Fruit fly (Drosophila melanogaster) whole organism, embryonic: ENCODE measurements around the gene Rnb.

ENCODE experiments used
- Atf3 ChIP-seq: fragments of 200-800 bp; sonication (Bioruptor generic); optimal IDR thresholded peaks from 3 replicates; lab custom pipeline; 2016; ENCODE audit warnings: missing biosample characterization, missing genetic modification characterization
- Blimp-1 ChIP-seq: fragments of 200-800 bp; sonication (Bioruptor generic); optimal IDR thresholded peaks from 3 replicates; lab custom pipeline; 2018; ENCODE audit warnings: missing biosample characterization, missing genetic modification characterization, mild to moderate bottlenecking, moderate library complexity, missing genetic modification reagents
- BtbVII ChIP-seq: fragments of 200-800 bp; sonication (Bioruptor generic); optimal IDR thresholded peaks from 3 replicates; lab custom pipeline; 2017; ENCODE audit warnings: missing biosample characterization, mild to moderate bottlenecking, missing genetic modification characterization
- C15 ChIP-seq: fragments of 200-800 bp; sonication (Bioruptor generic); IDR thresholded peaks from 3 replicates; pipeline ENCODE4 v1.3.6; 2022; ENCODE audit warnings: missing biosample characterization, missing genetic modification characterization
- CG1024 ChIP-seq: fragments of 200-800 bp; sonication (Bioruptor generic); IDR thresholded peaks from 2 replicates; pipeline ENCODE4 v1.3.6; 2022; ENCODE audit warnings: missing biosample characterization, missing genetic modification characterization
- CG1529 ChIP-seq: fragments of 200-800 bp; sonication (Bioruptor generic); optimal IDR thresholded peaks from 3 replicates; lab custom pipeline; 2018; ENCODE audit warnings: missing biosample characterization, missing genetic modification characterization
- CG15514 ChIP-seq: fragments of 200-800 bp; sonication (Bioruptor generic); optimal IDR thresholded peaks from 3 replicates; lab custom pipeline; 2017; ENCODE audit warnings: missing biosample characterization, missing genetic modification characterization, mild to moderate bottlenecking, moderate library complexity, missing genetic modification reagents
- CG15696 ChIP-seq: fragments of 200-800 bp; sonication (Bioruptor generic); optimal IDR thresholded peaks from 2 replicates; lab custom pipeline; 2019; ENCODE audit warnings: missing biosample characterization, mild to moderate bottlenecking, missing genetic modification characterization, moderate library complexity
- CG17829 ChIP-seq: fragments of 200-800 bp; optimal IDR thresholded peaks from 2 replicates; lab custom pipeline; 2019; ENCODE audit warnings: missing biosample characterization, mild to moderate bottlenecking, missing genetic modification characterization, moderate library complexity
- CG17912 ChIP-seq: fragments of 200-800 bp; sonication (Bioruptor generic); optimal IDR thresholded peaks from 2 replicates; lab custom pipeline; 2018; ENCODE audit warnings: missing biosample characterization, mild to moderate bottlenecking, missing genetic modification characterization
- CG1792 ChIP-seq: fragments of 200-800 bp; sonication (Bioruptor generic); optimal IDR thresholded peaks from 2 replicates; lab custom pipeline; 2016; ENCODE audit warnings: missing biosample characterization, missing genetic modification characterization
- CG30403 ChIP-seq: fragments of 200-800 bp; sonication (Bioruptor generic); optimal IDR thresholded peaks from 3 replicates; lab custom pipeline; 2016; ENCODE audit warnings: missing biosample characterization, missing genetic modification characterization
- CG3163 ChIP-seq: fragments of 200-800 bp; sonication (Bioruptor generic); optimal IDR thresholded peaks from 3 replicates; lab custom pipeline; 2016; ENCODE audit warnings: missing biosample characterization, missing genetic modification characterization
- CG4282 ChIP-seq: fragments of 200-800 bp; sonication (Bioruptor generic); optimal IDR thresholded peaks from 2 replicates; lab custom pipeline; 2016; ENCODE audit warnings: missing biosample characterization, missing genetic modification characterization
- CG6765 ChIP-seq: fragments of 200-800 bp; sonication (Bioruptor generic); optimal IDR thresholded peaks from 3 replicates; lab custom pipeline; 2017; ENCODE audit warnings: missing biosample characterization, mild to moderate bottlenecking, missing genetic modification characterization
- CG7987 ChIP-seq: fragments of 200-800 bp; sonication (Bioruptor generic); optimal IDR thresholded peaks from 2 replicates; lab custom pipeline; 2018; ENCODE audit warnings: missing biosample characterization, mild to moderate bottlenecking, missing genetic modification characterization, moderate library complexity
- CG9437 ChIP-seq: fragments of 200-800 bp; sonication (Bioruptor generic); optimal IDR thresholded peaks from 2 replicates; lab custom pipeline; 2018; ENCODE audit warnings: missing biosample characterization, mild to moderate bottlenecking, missing genetic modification characterization
- CG9817 ChIP-seq: fragments of 200-800 bp; sonication (Bioruptor generic); optimal IDR thresholded peaks from 2 replicates; lab custom pipeline; 2018; ENCODE audit warnings: missing biosample characterization, mild to moderate bottlenecking, missing genetic modification characterization, moderate library complexity
- D ChIP-seq, 2 experiments: fragments of 200-800 bp in 1 of 2; fragments of >200 bp in 1 of 2; sonication (Bioruptor generic) in 1 of 2; optimal IDR thresholded peaks; 2 replicates in 1 of 2; 3 replicates in 1 of 2; lab custom pipeline; 2017; ENCODE audit warnings: mild to moderate bottlenecking in 1 of 2, missing biosample characterization in 1 of 2, missing genetic modification characterization in 1 of 2, missing genetic modification reagents in 1 of 2
- Dref ChIP-seq: fragments of 200-800 bp; sonication (Bioruptor generic); IDR thresholded peaks from 2 replicates; pipeline ENCODE4 v1.3.6; 2022; ENCODE audit warnings: missing biosample characterization, missing genetic modification characterization
- Hmx ChIP-seq: fragments of 200-800 bp; sonication (Bioruptor generic); optimal IDR thresholded peaks from 2 replicates; lab custom pipeline; 2016; ENCODE audit warnings: missing biosample characterization, missing genetic modification characterization
- Mrtf ChIP-seq: fragments of 200-800 bp; sonication (Bioruptor generic); IDR thresholded peaks from 3 replicates; pipeline ENCODE4 v1.3.6; 2022; ENCODE audit warnings: missing biosample characterization, missing genetic modification characterization
- Nf-YA ChIP-seq: fragments of 200-800 bp; sonication (Bioruptor generic); IDR thresholded peaks from 2 replicates; pipeline ENCODE4 v1.3.6; 2022; ENCODE audit warnings: missing biosample characterization, missing genetic modification characterization
- Nf-YC ChIP-seq: fragments of 200-800 bp; optimal IDR thresholded peaks from 3 replicates; lab custom pipeline; 2019; ENCODE audit warnings: missing biosample characterization, mild to moderate bottlenecking, missing genetic modification characterization, moderate library complexity
- Xbp1 ChIP-seq: fragments of 200-800 bp; sonication (Bioruptor generic); optimal IDR thresholded peaks from 3 replicates; lab custom pipeline; 2016; ENCODE audit warnings: missing biosample characterization, mild to moderate bottlenecking, missing genetic modification characterization
- aop ChIP-seq: fragments of 200-800 bp; sonication (Bioruptor generic); IDR thresholded peaks from 2 replicates; pipeline ENCODE4 v1.3.6; 2022; ENCODE audit warnings: missing biosample characterization, missing genetic modification characterization
- az2 ChIP-seq: fragments of 200-800 bp; sonication (Bioruptor generic); optimal IDR thresholded peaks from 3 replicates; lab custom pipeline; 2016; ENCODE audit warnings: missing biosample characterization, missing genetic modification characterization
- br ChIP-seq: fragments of >200 bp; optimal IDR thresholded peaks from 2 replicates; lab custom pipeline; 2017
- cg ChIP-seq: fragments of 200-800 bp; sonication (Bioruptor generic); optimal IDR thresholded peaks from 3 replicates; lab custom pipeline; 2019; ENCODE audit warnings: missing biosample characterization, mild to moderate bottlenecking, missing genetic modification characterization, moderate library complexity
- chn ChIP-seq: fragments of 200-800 bp; sonication (Bioruptor generic); optimal IDR thresholded peaks from 2 replicates; lab custom pipeline; 2016; ENCODE audit warnings: missing biosample characterization, missing genetic modification characterization
- croc ChIP-seq: fragments of 200-800 bp; sonication (Bioruptor generic); conservative IDR thresholded peaks from 3 replicates; pipeline ENCODE4 v1.3.6; 2022; ENCODE audit warnings: missing biosample characterization, missing genetic modification characterization
- cwo ChIP-seq: fragments of 200-800 bp; sonication (Bioruptor generic); optimal IDR thresholded peaks from 3 replicates; lab custom pipeline; 2017; ENCODE audit warnings: missing biosample characterization, missing genetic modification characterization, mild to moderate bottlenecking, moderate library complexity, missing genetic modification reagents
- fru ChIP-seq: fragments of >200 bp; optimal IDR thresholded peaks from 2 replicates; lab custom pipeline; 2017
- gcm ChIP-seq: fragments of 200-800 bp; sonication (Bioruptor generic); optimal IDR thresholded peaks from 2 replicates; lab custom pipeline; 2019; ENCODE audit warnings: missing biosample characterization, mild to moderate bottlenecking, missing genetic modification characterization, moderate library complexity
- hbn ChIP-seq: fragments of 200-800 bp; sonication (Bioruptor generic); IDR thresholded peaks from 2 replicates; pipeline ENCODE4 v1.3.6; 2022; ENCODE audit warnings: missing biosample characterization, missing genetic modification characterization; ENCODE audit not compliant: partially characterized antibody
- her ChIP-seq: fragments of 200-800 bp; sonication (Bioruptor generic); optimal IDR thresholded peaks from 2 replicates; lab custom pipeline; 2016; ENCODE audit warnings: missing biosample characterization, missing genetic modification characterization
- lab ChIP-seq: fragments of 200-800 bp; sonication (Bioruptor generic); optimal IDR thresholded peaks from 3 replicates; lab custom pipeline; 2017; ENCODE audit warnings: missing biosample characterization, missing genetic modification characterization, mild to moderate bottlenecking, moderate library complexity, missing genetic modification reagents
- lbe ChIP-seq: fragments of 200-800 bp; sonication (Bioruptor generic); optimal IDR thresholded peaks from 2 replicates; lab custom pipeline; 2016; ENCODE audit warnings: missing biosample characterization, mild to moderate bottlenecking, missing genetic modification characterization
- nmo ChIP-seq: fragments of 200-800 bp; sonication (Bioruptor generic); optimal IDR thresholded peaks from 2 replicates; lab custom pipeline; 2018; ENCODE audit warnings: missing biosample characterization, mild to moderate bottlenecking, missing genetic modification characterization, moderate library complexity
- pita ChIP-seq: fragments of 200-800 bp; sonication (Bioruptor generic); optimal IDR thresholded peaks from 2 replicates; lab custom pipeline; 2017; ENCODE audit warnings: missing biosample characterization, mild to moderate bottlenecking, missing genetic modification characterization
- pros ChIP-seq: fragments of 200-800 bp; sonication (Bioruptor generic); optimal IDR thresholded peaks from 3 replicates; lab custom pipeline; 2019; ENCODE audit warnings: missing biosample characterization, mild to moderate bottlenecking, missing genetic modification characterization, moderate library complexity
- pum ChIP-seq: fragments of 200-800 bp; sonication (Bioruptor generic); optimal IDR thresholded peaks from 2 replicates; lab custom pipeline; 2016; ENCODE audit warnings: missing biosample characterization, missing genetic modification characterization
- schlank ChIP-seq: fragments of 200-800 bp; sonication (Bioruptor generic); optimal IDR thresholded peaks from 2 replicates; lab custom pipeline; 2018; ENCODE audit warnings: missing biosample characterization, mild to moderate bottlenecking, missing genetic modification characterization
- sens ChIP-seq: fragments of 200-800 bp; sonication (Bioruptor generic); peaks from one replicate; lab custom pipeline; 2016; ENCODE audit warnings: missing biosample characterization, missing genetic modification characterization
- sens-2 ChIP-seq: fragments of 200-800 bp; sonication (Bioruptor generic); IDR thresholded peaks from 2 replicates; pipeline ENCODE4 v1.3.6; 2022; ENCODE audit warnings: missing biosample characterization, missing genetic modification characterization
- sug ChIP-seq: fragments of 200-800 bp; optimal IDR thresholded peaks from 2 replicates; lab custom pipeline; 2019; ENCODE audit warnings: missing biosample characterization, mild to moderate bottlenecking, missing genetic modification characterization, moderate library complexity
- tll ChIP-seq, 2 experiments: fragments of 200-800 bp in 1 of 2; fragments of >200 bp in 1 of 2; sonication (Bioruptor generic) in 1 of 2; optimal IDR thresholded peaks; 2 replicates each; lab custom pipeline; 2017 to 2019; ENCODE audit warnings: missing biosample characterization in 2 of 2, missing genetic modification characterization in 2 of 2, mild to moderate bottlenecking in 1 of 2, moderate library complexity in 1 of 2
- unc-4 ChIP-seq: fragments of 200-800 bp; sonication (Bioruptor generic); IDR thresholded peaks from 2 replicates; pipeline ENCODE4 v1.3.6; 2022; ENCODE audit warnings: missing biosample characterization, missing genetic modification characterization; ENCODE audit not compliant: partially characterized antibody
- zen2 ChIP-seq: fragments of 200-800 bp; sonication (Bioruptor generic); IDR thresholded peaks from 3 replicates; pipeline ENCODE4 v1.3.6; 2022; ENCODE audit warnings: missing biosample characterization, missing genetic modification characterization; ENCODE audit not compliant: partially characterized antibody

Gene Rnb

DNA sequence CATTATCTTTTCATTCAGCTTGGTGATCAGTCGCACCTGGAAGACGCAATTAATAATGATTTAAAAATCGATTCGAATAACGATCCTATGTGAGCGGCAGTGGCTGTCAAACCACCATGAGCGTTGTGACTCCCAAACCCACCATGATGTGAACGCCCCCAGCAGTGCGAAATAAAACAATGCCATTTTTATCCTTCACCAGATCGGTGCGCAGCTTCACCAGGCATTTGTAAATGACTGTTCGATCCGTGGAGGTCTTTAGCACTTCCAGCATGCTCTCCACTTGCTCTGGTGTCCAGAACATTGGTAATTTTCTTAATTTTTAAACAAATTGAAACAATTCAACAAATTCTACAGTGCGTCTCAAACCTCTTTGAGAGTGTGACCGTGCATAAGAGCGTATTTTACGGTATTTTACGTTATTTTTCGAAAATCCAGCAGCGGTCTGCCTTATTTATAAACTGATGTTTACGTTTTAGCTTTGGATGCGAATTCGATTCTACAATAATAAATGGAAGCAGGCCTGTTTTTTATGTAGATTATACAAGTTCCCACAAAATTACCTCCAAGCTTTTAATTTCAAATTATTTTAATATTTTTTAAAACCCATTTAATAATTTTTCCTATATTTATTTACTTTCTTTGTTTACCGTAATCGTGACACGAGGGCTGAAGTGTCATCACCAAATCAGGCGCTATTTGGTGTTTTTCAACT is at the start of gene Rnb, which contains the start of gene Drice (continued):
- no peak for TF ChIP-seq CG3163
- no peak for TF ChIP-seq C15 (GFP tag; lab: Robert Waterston, UW)
- no peak for TF ChIP-seq pita (GFP tag; lab: Kevin White, UChicago)
- TF ChIP-seq sens, result peak; percentile 79
- TF ChIP-seq lab (GFP tag; lab: Kevin White, UChicago), result no peak
- no peak for TF ChIP-seq aop (GFP tag; lab: Robert Waterston, UW)
- TF ChIP-seq sug (tag; lab: Kevin White, UChicago), result peak; percentile 97
- TF ChIP-seq CG1529 (GFP tag; lab: Kevin White, UChicago), result no peak
- TF ChIP-seq CG7987 (GFP tag; lab: Kevin White, UChicago), result peak; percentile 73
- no peak for TF ChIP-seq chn (GFP tag; lab: Kevin White, UChicago)
- no peak for TF ChIP-seq Blimp-1 (GFP tag; lab: Kevin White, UChicago)
- peak; percentile 37; the same call in 1 of the 3 replicates for TF ChIP-seq croc (GFP tag; lab: Robert Waterston, UW)
- no peak for TF ChIP-seq pros (GFP tag; lab: Kevin White, UChicago)
- TF ChIP-seq cwo (GFP tag; lab: Kevin White, UChicago), result no peak
- TF ChIP-seq Hmx (GFP tag; lab: Kevin White, UChicago), result no peak
- no peak for TF ChIP-seq Dref (GFP tag; lab: Robert Waterston, UW)
- no peak for TF ChIP-seq her (GFP tag; lab: Kevin White, UChicago)
- no peak for TF ChIP-seq Nf-YC (tag; lab: Kevin White, UChicago)
- TF ChIP-seq lbe, result peak; percentile 76
- TF ChIP-seq unc-4 (GFP tag; lab: Robert Waterston, UW), result peak; percentile 75
- TF ChIP-seq nmo, result peak; percentile 68
- TF ChIP-seq CG6765, result no peak
- TF ChIP-seq schlank (tag; lab: Kevin White, UChicago), result no peak
- TF ChIP-seq Xbp1 (GFP tag; lab: Kevin White, UChicago), result peak; percentile 53
- TF ChIP-seq CG17912 (GFP tag; lab: Kevin White, UChicago), result peak; percentile 65
- peak; percentile 84 for TF ChIP-seq CG15696 (tag; lab: Kevin White, UChicago)
- no peak for TF ChIP-seq zen2
- TF ChIP-seq fru (lab: Kevin White, UChicago), result no peak
- TF ChIP-seq CG9437 (GFP tag; lab: Kevin White, UChicago), result no peak
- TF ChIP-seq Mrtf (GFP tag; lab: Robert Waterston, UW), result no peak
- TF ChIP-seq pum, result no peak
- no peak for TF ChIP-seq gcm (GFP tag; lab: Kevin White, UChicago)
- peak; percentile 31 for TF ChIP-seq CG15514
- TF ChIP-seq D (optimal IDR thresholded peaks at IDR 0.05; lab: Kevin White, UChicago), result no peak
- no peak for TF ChIP-seq D (GFP tag; optimal IDR thresholded peaks at IDR 0.05; lab: Kevin White, UChicago)
- no peak for TF ChIP-seq cg
- no peak for TF ChIP-seq CG4282 (GFP tag; lab: Kevin White, UChicago)
- TF ChIP-seq Atf3, result no peak
- peak; percentile 54 for TF ChIP-seq CG30403 (GFP tag; lab: Kevin White, UChicago)
- 0 out of 2 replicates have a peak, but pooled peaks have one; percentile 24 for TF ChIP-seq CG1024
- peak; percentile 68 for TF ChIP-seq CG17829 (tag; lab: Kevin White, UChicago)
- peak; percentile 20 for TF ChIP-seq az2 (GFP tag; lab: Kevin White, UChicago)
- peak; percentile 65 for TF ChIP-seq hbn (GFP tag; lab: Robert Waterston, UW)
- TF ChIP-seq BtbVII (GFP tag; lab: Kevin White, UChicago), result no peak
- no peak for TF ChIP-seq br (lab: Kevin White, UChicago)
- no peak for TF ChIP-seq tll (GFP tag; optimal IDR thresholded peaks at IDR 0.05; lab: Kevin White, UChicago)
- TF ChIP-seq Nf-YA (GFP tag; lab: Robert Waterston, UW), result no peak
- TF ChIP-seq CG9817, result peak; percentile 51
- TF ChIP-seq sens-2 (GFP tag; lab: Robert Waterston, UW), result no peak
- no peak for TF ChIP-seq CG1792 (GFP tag; lab: Kevin White, UChicago)
